Fruit fly (Drosophila melanogaster) whole organism, prepupa: ENCODE results near the gene Aef1.

ENCODE experiments used
- Blimp-1 ChIP-seq: fragments of 200-800 bp; sonication (Bioruptor generic); optimal IDR thresholded peaks from 3 replicates; lab custom pipeline; 2017; ENCODE audit warnings: missing biosample characterization, missing genetic modification characterization, mild to moderate bottlenecking, moderate library complexity, missing genetic modification reagents
- CG10669 ChIP-seq: fragments of 200-800 bp; sonication (Bioruptor generic); optimal IDR thresholded peaks from 3 replicates; lab custom pipeline; 2018; ENCODE audit warnings: missing biosample characterization, mild to moderate bottlenecking, missing genetic modification characterization, moderate library complexity
- CG11294 ChIP-seq: fragments of 200-800 bp; sonication (Bioruptor generic); IDR thresholded peaks from 2 replicates; pipeline ENCODE4 v1.3.6; 2022; ENCODE audit warnings: missing biosample characterization, missing genetic modification characterization
- CG11762 ChIP-seq: fragments of 200-800 bp; sonication (Bioruptor generic); optimal IDR thresholded peaks from 3 replicates; lab custom pipeline; 2016; ENCODE audit warnings: missing biosample characterization, missing genetic modification characterization; ENCODE audit not compliant: insufficient read depth
- CG11902 ChIP-seq: fragments of 200-800 bp; sonication (Bioruptor generic); optimal IDR thresholded peaks from 3 replicates; lab custom pipeline; 2016; ENCODE audit warnings: missing biosample characterization, missing genetic modification characterization
- CG15336 ChIP-seq: fragments of 200-800 bp; sonication (Bioruptor generic); IDR thresholded peaks from 2 replicates; pipeline ENCODE4 v1.3.6; 2022; ENCODE audit warnings: missing biosample characterization, missing genetic modification characterization
- CG1621 ChIP-seq: fragments of 200-800 bp; sonication (Bioruptor generic); optimal IDR thresholded peaks from 3 replicates; lab custom pipeline; 2018; ENCODE audit warnings: missing biosample characterization, mild to moderate bottlenecking, missing genetic modification characterization
- CG31627 ChIP-seq: fragments of 200-800 bp; sonication (Bioruptor generic); optimal IDR thresholded peaks from 3 replicates; lab custom pipeline; 2016; ENCODE audit warnings: missing biosample characterization, missing genetic modification characterization
- CG32006 ChIP-seq: fragments of 200-800 bp; sonication (Bioruptor generic); optimal IDR thresholded peaks from 3 replicates; lab custom pipeline; 2017; ENCODE audit warnings: missing biosample characterization, mild to moderate bottlenecking, missing genetic modification characterization
- CG34406 ChIP-seq: fragments of 200-800 bp; sonication (Bioruptor generic); optimal IDR thresholded peaks from 3 replicates; lab custom pipeline; 2016; ENCODE audit warnings: missing biosample characterization, missing genetic modification characterization
- CG6163 ChIP-seq: fragments of 200-800 bp; sonication (Bioruptor generic); IDR thresholded peaks from 3 replicates; pipeline ENCODE4 v1.3.6; 2022; ENCODE audit warnings: missing biosample characterization, missing genetic modification characterization
- CG6276 ChIP-seq: fragments of 200-800 bp; sonication (Bioruptor generic); optimal IDR thresholded peaks from 2 replicates; lab custom pipeline; 2017; ENCODE audit warnings: missing biosample characterization, mild to moderate bottlenecking, missing genetic modification characterization
- CG6792 ChIP-seq: fragments of 200-800 bp; sonication (Bioruptor generic); optimal IDR thresholded peaks from 3 replicates; lab custom pipeline; 2016; ENCODE audit warnings: missing biosample characterization, missing genetic modification characterization
- CG7368 ChIP-seq: fragments of 200-800 bp; sonication (Bioruptor generic); optimal IDR thresholded peaks from 3 replicates; lab custom pipeline; 2016; ENCODE audit warnings: missing biosample characterization, missing genetic modification characterization
- CG8319 ChIP-seq: fragments of 200-800 bp; sonication (Bioruptor generic); optimal IDR thresholded peaks from 3 replicates; lab custom pipeline; 2016; ENCODE audit warnings: missing biosample characterization, missing genetic modification characterization
- CG8632 ChIP-seq: fragments of 200-800 bp; sonication (Bioruptor generic); optimal IDR thresholded peaks from 3 replicates; lab custom pipeline; 2016; ENCODE audit warnings: missing biosample characterization, missing genetic modification characterization
- CG9139 ChIP-seq: fragments of 200-800 bp; sonication (Bioruptor generic); optimal IDR thresholded peaks from 3 replicates; lab custom pipeline; 2017; ENCODE audit warnings: missing biosample characterization, mild to moderate bottlenecking, missing genetic modification characterization
- Eip78C ChIP-seq: fragments of 200-800 bp; sonication (Bioruptor generic); peaks from one replicate; lab custom pipeline; 2016; ENCODE audit warnings: missing biosample characterization, missing genetic modification characterization
- Eip93F ChIP-seq: fragments of 200-800 bp; sonication (Bioruptor generic); optimal IDR thresholded peaks from 2 replicates; lab custom pipeline; 2016; ENCODE audit warnings: missing biosample characterization, mild to moderate bottlenecking, missing genetic modification characterization
- Ets96B ChIP-seq: fragments of 200-800 bp; optimal IDR thresholded peaks from 2 replicates; lab custom pipeline; 2019; ENCODE audit warnings: missing biosample characterization, mild to moderate bottlenecking, missing genetic modification characterization, moderate library complexity
- Hr39 ChIP-seq: fragments of 200-800 bp; sonication (Bioruptor generic); optimal IDR thresholded peaks from 2 replicates; lab custom pipeline; 2016; ENCODE audit warnings: missing biosample characterization, missing genetic modification characterization
- Hr4 ChIP-seq: fragments of 200-800 bp; sonication (Bioruptor generic); optimal IDR thresholded peaks from 3 replicates; lab custom pipeline; 2016; ENCODE audit warnings: missing biosample characterization, missing genetic modification characterization
- Lpt ChIP-seq: fragments of 200-800 bp; sonication (Bioruptor generic); optimal IDR thresholded peaks from 3 replicates; lab custom pipeline; 2016; ENCODE audit warnings: missing biosample characterization, missing genetic modification characterization
- Met ChIP-seq: fragments of 200-800 bp; sonication (Bioruptor generic); optimal IDR thresholded peaks from 3 replicates; lab custom pipeline; 2016; ENCODE audit warnings: missing biosample characterization, missing genetic modification characterization
- OdsH ChIP-seq: fragments of 200-800 bp; sonication (Bioruptor generic); optimal IDR thresholded peaks from 3 replicates; lab custom pipeline; 2016; ENCODE audit warnings: missing biosample characterization, missing genetic modification characterization
- Sox102F ChIP-seq: fragments of 200-800 bp; sonication (Bioruptor generic); optimal IDR thresholded peaks from 2 replicates; lab custom pipeline; 2016; ENCODE audit warnings: missing biosample characterization, mild to moderate bottlenecking, missing genetic modification characterization
- achi ChIP-seq: fragments of 200-800 bp; sonication (Bioruptor generic); optimal IDR thresholded peaks from 3 replicates; lab custom pipeline; 2016; ENCODE audit warnings: missing biosample characterization, missing genetic modification characterization
- acj6 ChIP-seq: fragments of 200-800 bp; sonication (Bioruptor generic); optimal IDR thresholded peaks from 3 replicates; lab custom pipeline; 2016; ENCODE audit warnings: missing biosample characterization, missing genetic modification characterization
- cyc ChIP-seq: fragments of 200-800 bp; sonication (Bioruptor generic); optimal IDR thresholded peaks from 3 replicates; lab custom pipeline; 2016; ENCODE audit warnings: missing biosample characterization, missing genetic modification characterization
- eg ChIP-seq: fragments of 200-800 bp; sonication (Bioruptor generic); IDR thresholded peaks from 3 replicates; pipeline ENCODE4 v1.3.6; 2022; ENCODE audit warnings: missing biosample characterization, missing genetic modification characterization
- esn ChIP-seq: fragments of 200-800 bp; sonication (Bioruptor generic); optimal IDR thresholded peaks from 2 replicates; lab custom pipeline; 2016; ENCODE audit warnings: missing biosample characterization, mild to moderate bottlenecking, missing genetic modification characterization, moderate library complexity
- fd59A ChIP-seq: fragments of 200-800 bp; sonication (Bioruptor generic); optimal IDR thresholded peaks from 2 replicates; lab custom pipeline; 2017; ENCODE audit warnings: missing biosample characterization, mild to moderate bottlenecking, missing genetic modification characterization, missing genetic modification reagents
- fkh ChIP-seq: fragments of 200-800 bp; sonication (Bioruptor generic); optimal IDR thresholded peaks from 3 replicates; lab custom pipeline; 2017; ENCODE audit warnings: missing biosample characterization, mild to moderate bottlenecking, missing genetic modification characterization, moderate library complexity
- lz ChIP-seq: fragments of 200-800 bp; sonication (Bioruptor generic); optimal IDR thresholded peaks from 3 replicates; lab custom pipeline; 2016; ENCODE audit warnings: missing biosample characterization, missing genetic modification characterization
- net ChIP-seq: fragments of 200-800 bp; sonication (Bioruptor generic); optimal IDR thresholded peaks from 3 replicates; lab custom pipeline; 2016; ENCODE audit warnings: missing biosample characterization, missing genetic modification characterization
- pdm3 ChIP-seq: fragments of 200-800 bp; sonication (Bioruptor generic); optimal IDR thresholded peaks from 3 replicates; lab custom pipeline; 2016; ENCODE audit warnings: missing biosample characterization, missing genetic modification characterization
- svp ChIP-seq: fragments of 200-800 bp; sonication (Bioruptor generic); peaks from one replicate; lab custom pipeline; 2016; ENCODE audit warnings: missing biosample characterization, missing genetic modification characterization
- topi ChIP-seq: fragments of 200-800 bp; sonication (Bioruptor generic); optimal IDR thresholded peaks from 3 replicates; lab custom pipeline; 2016; ENCODE audit warnings: missing biosample characterization, missing genetic modification characterization
- vri ChIP-seq: fragments of 200-800 bp; sonication (Bioruptor generic); optimal IDR thresholded peaks from 3 replicates; lab custom pipeline; 2016; ENCODE audit warnings: missing biosample characterization, mild to moderate bottlenecking, missing genetic modification characterization

Aef1 gene

DNA sequence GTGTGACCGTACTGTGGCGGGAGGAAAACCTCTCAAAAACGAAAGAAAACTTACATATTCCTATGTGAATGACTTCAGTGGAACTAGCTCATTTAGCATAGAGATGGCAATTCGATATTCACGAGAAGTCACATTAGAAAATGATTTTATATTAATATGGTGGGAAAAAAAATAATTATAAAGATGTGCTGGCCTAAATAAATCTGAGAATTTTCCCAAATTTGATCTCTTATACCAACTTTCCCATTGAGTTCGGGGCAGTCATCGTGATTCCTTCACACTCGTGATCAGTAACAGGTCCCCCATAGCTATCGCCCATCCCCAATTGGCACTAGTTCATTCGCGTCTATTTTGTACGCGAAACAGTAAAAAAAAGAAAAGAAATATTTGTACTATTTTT lies at the start of gene Aef1, which contains the start of gene barc (continued):
- TF ChIP-seq CG11902 (GFP tag; lab: Kevin White, UChicago): peak; percentile 88
- TF ChIP-seq fd59A: peak; percentile 66

DNA sequence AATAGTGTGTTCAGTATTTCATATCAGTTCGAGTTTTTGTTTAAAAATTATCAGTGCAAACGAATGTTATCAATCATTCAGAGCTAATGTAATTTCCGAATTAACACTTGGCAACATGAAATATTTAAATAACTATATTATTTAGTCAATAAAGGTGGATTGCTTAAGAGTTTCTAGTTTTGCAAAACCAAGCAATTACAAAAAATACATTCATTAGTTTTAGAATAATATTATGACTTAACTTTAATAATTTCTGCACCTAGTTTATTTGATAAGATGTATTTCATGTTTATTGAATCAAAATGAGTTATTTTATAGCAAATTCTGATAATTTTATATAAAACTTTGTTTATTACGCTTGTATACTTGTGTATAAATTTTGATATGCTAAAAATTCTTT lies 49.8 kb upstream of the Aef1 start:
- no peak for TF ChIP-seq net (GFP tag; lab: Kevin White, UChicago)
- TF ChIP-seq svp (GFP tag; lab: Kevin White, UChicago): peak; percentile 17
- TF ChIP-seq Eip78C: peak; percentile 6
- TF ChIP-seq eg (GFP tag; lab: Robert Waterston, UW): no peak
- TF ChIP-seq CG34406 (GFP tag; lab: Kevin White, UChicago): no peak

DNA sequence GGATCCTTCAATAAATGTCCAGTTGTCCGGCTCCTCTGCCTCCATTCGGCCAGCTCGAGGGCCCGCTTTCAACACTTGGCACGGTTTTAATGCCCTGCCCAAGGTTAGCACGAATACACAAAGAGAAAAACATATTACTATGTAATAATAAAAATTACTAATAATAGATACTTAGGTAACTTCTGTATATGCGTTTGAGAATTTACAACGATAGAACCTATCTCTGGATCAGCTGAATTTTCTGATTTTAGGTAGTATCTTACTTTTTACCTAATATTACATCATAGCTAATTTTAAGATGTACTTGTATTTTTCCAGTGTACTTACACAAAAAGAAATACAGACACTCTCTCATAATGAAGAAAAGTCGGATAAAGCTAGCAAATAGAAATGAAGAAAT lies 47.5 kb upstream of the Aef1 start:
- TF ChIP-seq CG11294 (GFP tag; lab: Robert Waterston, UW) (no peak), CG8632 (GFP tag; lab: Kevin White, UChicago) (peak; percentile 9), CG7368 (no peak), Sox102F (GFP tag; lab: Kevin White, UChicago) (no peak), Lpt (GFP tag; lab: Kevin White, UChicago) (no peak), acj6 (GFP tag; lab: Kevin White, UChicago) (peak; percentile 22), svp (GFP tag; lab: Kevin White, UChicago) (peak; percentile 63), Met (GFP tag; lab: Kevin White, UChicago) (peak; percentile 31), cyc (GFP tag; lab: Kevin White, UChicago) (peak; percentile 2), CG1621 (tag; lab: Kevin White, UChicago) (no peak), CG9139 (GFP tag; lab: Kevin White, UChicago) (no peak), CG6276 (GFP tag; lab: Kevin White, UChicago) (no peak), esn (GFP tag; lab: Kevin White, UChicago) (peak; percentile 41), Eip78C (peak; percentile 53), CG6792 (GFP tag; lab: Kevin White, UChicago) (no peak), CG10669 (no peak), OdsH (GFP tag; lab: Kevin White, UChicago) (peak; percentile 16), lz (GFP tag; lab: Kevin White, UChicago) (peak; percentile 10), eg (GFP tag; lab: Robert Waterston, UW) (peak; percentile 23; the same call in 1 of the 3 replicates), Hr39 (GFP tag; lab: Kevin White, UChicago) (no peak), achi (GFP tag; lab: Kevin White, UChicago) (peak; percentile 9), fkh (GFP tag; lab: Kevin White, UChicago) (no peak)

DNA sequence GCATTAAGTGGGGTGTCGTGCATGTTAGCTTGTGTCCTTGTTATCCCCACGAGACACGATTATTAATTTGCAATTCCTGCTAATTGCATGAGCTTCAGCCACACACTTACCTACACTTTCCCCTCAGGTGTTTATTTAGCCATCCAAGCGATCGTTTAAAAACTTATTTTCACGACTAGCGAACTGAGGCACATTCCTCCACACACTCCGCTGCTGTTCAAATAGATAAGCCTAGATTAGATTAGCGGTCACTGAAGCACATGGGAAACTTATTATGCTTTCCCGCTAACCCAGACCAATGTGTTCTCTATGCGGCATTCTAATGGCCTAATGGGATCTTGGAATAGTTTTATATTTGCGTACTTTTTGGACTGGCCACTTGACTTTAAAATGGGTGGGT lies 46.3 kb upstream of the Aef1 start:
- TF ChIP-seq CG15336: no peak
- TF ChIP-seq fkh (GFP tag; lab: Kevin White, UChicago): peak; percentile 56
- TF ChIP-seq Ets96B (tag; lab: Kevin White, UChicago): no peak
- TF ChIP-seq, all 60 proteins: peak for 1

dm6 chr3L:21388824-21389223 lies 44.4 kb upstream of the Aef1 start:
- no peak for TF ChIP-seq Blimp-1 (GFP tag; lab: Kevin White, UChicago)
- TF ChIP-seq acj6 (GFP tag; lab: Kevin White, UChicago): no peak
- TF ChIP-seq CG1621 (tag; lab: Kevin White, UChicago): no peak
- no peak for TF ChIP-seq CG11902 (GFP tag; lab: Kevin White, UChicago)
- TF ChIP-seq vri: no peak
- no peak for TF ChIP-seq CG11294 (GFP tag; lab: Robert Waterston, UW)
- TF ChIP-seq CG6163 (GFP tag; lab: Robert Waterston, UW): no peak
- TF ChIP-seq CG11762: no peak
- TF ChIP-seq topi: no peak
- no peak for TF ChIP-seq CG8319 (GFP tag; lab: Kevin White, UChicago)
- TF ChIP-seq Hr39 (GFP tag; lab: Kevin White, UChicago): no peak
- TF ChIP-seq CG7368: no peak
- no peak for TF ChIP-seq Eip93F
- TF ChIP-seq pdm3 (GFP tag; lab: Kevin White, UChicago): no peak
- no peak for TF ChIP-seq CG34406 (GFP tag; lab: Kevin White, UChicago)
- no peak for TF ChIP-seq CG31627 (GFP tag; lab: Kevin White, UChicago)
- no peak for TF ChIP-seq CG32006
- TF ChIP-seq Hr4 (GFP tag; lab: Kevin White, UChicago): no peak
- no peak for TF ChIP-seq cyc (GFP tag; lab: Kevin White, UChicago)
